Worm (Caenorhabditis elegans) whole organism, late embryonic: ENCODE data around the gene Y57G7A.6.
"Not testable (repeated sequence)": the region's sequence is repeated elsewhere in the genome, so short reads cannot be mapped to it uniquely, and the experiment has no call there.

Source experiments
- C38D4.7 ChIP-seq: fragments of 200-800 bp; sonication (Bioruptor generic); optimal IDR thresholded peaks from 2 replicates; lab custom pipeline; 2018; ENCODE audit warnings: mild to moderate bottlenecking, missing genetic modification characterization, moderate library complexity, missing compliant biosample characterization
- K02D7.2 ChIP-seq: sonication (generic microtip); optimal IDR thresholded peaks from 2 replicates; lab custom pipeline; 2017; ENCODE audit warnings: mild to moderate bottlenecking, missing genetic modification characterization, missing compliant biosample characterization
- K09A11.1 ChIP-seq: sonication (generic microtip); optimal IDR thresholded peaks from 2 replicates; lab custom pipeline; 2017; ENCODE audit warnings: antibody characterized with exemption, mild to moderate bottlenecking, missing genetic modification characterization, missing compliant biosample characterization; ENCODE audit not compliant: insufficient read depth
- ceh-14 ChIP-seq: sonication (generic microtip); optimal IDR thresholded peaks from 2 replicates; lab custom pipeline; 2016; ENCODE audit warnings: missing genotype, missing genetic modification characterization, missing compliant biosample characterization
- ceh-18 ChIP-seq: sonication (generic microtip); optimal IDR thresholded peaks from 2 replicates; lab custom pipeline; 2016; ENCODE audit warnings: missing genetic modification characterization, missing compliant biosample characterization
- ceh-31 ChIP-seq: sonication (generic microtip); optimal IDR thresholded peaks from 2 replicates; lab custom pipeline; 2016; ENCODE audit warnings: missing genetic modification characterization, missing compliant biosample characterization
- ceh-6 ChIP-seq: fragments of 200-800 bp; sonication (Bioruptor generic); optimal IDR thresholded peaks from 2 replicates; lab custom pipeline; 2018; ENCODE audit warnings: mild to moderate bottlenecking, missing genetic modification characterization, missing compliant biosample characterization
- che-1 ChIP-seq: sonication (generic microtip); optimal IDR thresholded peaks from 2 replicates; lab custom pipeline; 2016; ENCODE audit warnings: mild to moderate bottlenecking, missing genetic modification characterization, missing compliant biosample characterization
- dmd-4 ChIP-seq: sonication (generic microtip); optimal IDR thresholded peaks from 2 replicates; lab custom pipeline; 2016; ENCODE audit warnings: borderline replicate concordance, missing genetic modification characterization, missing compliant biosample characterization
- elt-4 ChIP-seq: sonication (generic microtip); optimal IDR thresholded peaks from 2 replicates; lab custom pipeline; 2016; ENCODE audit warnings: missing genetic modification characterization, missing compliant biosample characterization
- eyg-1 ChIP-seq: sonication (generic microtip); optimal IDR thresholded peaks from 2 replicates; lab custom pipeline; 2016; ENCODE audit warnings: missing genotype, missing genetic modification characterization, missing compliant biosample characterization
- fkh-10 ChIP-seq: fragments of 150-350 bp; optimal IDR thresholded peaks from 2 replicates; lab custom pipeline; 2014; ENCODE audit warnings: missing biosample characterization, missing genetic modification reagents, missing genetic modification characterization
- fkh-6 ChIP-seq: sonication (generic microtip); optimal IDR thresholded peaks from 2 replicates; lab custom pipeline; 2016; ENCODE audit warnings: missing genetic modification characterization, missing compliant biosample characterization
- hlh-15 ChIP-seq: sonication (generic microtip); optimal IDR thresholded peaks from 2 replicates; lab custom pipeline; 2016; ENCODE audit warnings: missing genetic modification characterization, missing compliant biosample characterization
- hlh-8 ChIP-seq: sonication (generic microtip); optimal IDR thresholded peaks from 2 replicates; lab custom pipeline; 2016; ENCODE audit warnings: missing genotype, missing genetic modification characterization, missing compliant biosample characterization
- lim-6 ChIP-seq: sonication (generic microtip); optimal IDR thresholded peaks from 2 replicates; lab custom pipeline; 2016; ENCODE audit warnings: missing genetic modification characterization, missing compliant biosample characterization
- madf-2 ChIP-seq: sonication (generic microtip); optimal IDR thresholded peaks from 2 replicates; lab custom pipeline; 2017; ENCODE audit warnings: missing genetic modification characterization, missing compliant biosample characterization
- odd-2 ChIP-seq: sonication (generic microtip); optimal IDR thresholded peaks from 2 replicates; lab custom pipeline; 2017; ENCODE audit warnings: antibody characterized with exemption, mild to moderate bottlenecking, missing genetic modification characterization, missing compliant biosample characterization
- pag-3 ChIP-seq: sonication (generic microtip); optimal IDR thresholded peaks from 2 replicates; lab custom pipeline; 2016; ENCODE audit warnings: missing compliant biosample characterization, missing genetic modification characterization, borderline replicate concordance
- pat-9 ChIP-seq: fragments of 200-800 bp; sonication (Bioruptor generic); optimal IDR thresholded peaks from 2 replicates; lab custom pipeline; 2018; ENCODE audit warnings: mild to moderate bottlenecking, missing genetic modification characterization, moderate library complexity, missing compliant biosample characterization
- pha-4 ChIP-seq: fragments of 150-350 bp; optimal IDR thresholded peaks from 2 replicates; lab custom pipeline; 2018; ENCODE audit warnings: missing biosample characterization, missing genetic modification reagents, missing genetic modification characterization
- pqm-1 ChIP-seq: sonication (generic microtip); optimal IDR thresholded peaks from 2 replicates; lab custom pipeline; 2016; ENCODE audit warnings: missing genetic modification characterization, missing compliant biosample characterization
- pros-1 ChIP-seq: fragments of 150-350 bp; optimal IDR thresholded peaks from 2 replicates; lab custom pipeline; 2014; ENCODE audit warnings: missing biosample characterization, missing genetic modification reagents, missing genetic modification characterization
- sdc-2 ChIP-seq: sonication (generic microtip); optimal IDR thresholded peaks from 2 replicates; lab custom pipeline; 2016; ENCODE audit warnings: missing genotype, missing genetic modification characterization, missing compliant biosample characterization
- tbx-7 ChIP-seq: sonication (generic microtip); optimal IDR thresholded peaks from 2 replicates; lab custom pipeline; 2016; ENCODE audit warnings: missing genotype, missing genetic modification characterization, missing compliant biosample characterization
- unc-3 ChIP-seq, 2 experiments: fragments of 200-800 bp in 1 of 2; sonication (Bioruptor generic) in 1 of 2; sonication (generic microtip) in 1 of 2; conservative IDR thresholded peaks in 1 of 2; optimal IDR thresholded peaks in 1 of 2; 2 replicates each; pipeline versions ENCODE4 v1.3.6 to Lab custom; 2016 to 2022; ENCODE audit warnings: missing compliant biosample characterization in 2 of 2, missing genetic modification characterization in 2 of 2, missing genetic modification reagents in 1 of 2
- unc-55 ChIP-seq: sonication (generic microtip); optimal IDR thresholded peaks from 2 replicates; lab custom pipeline; 2017; ENCODE audit warnings: missing biosample characterization, missing genetic modification reagents, missing genetic modification characterization
- unc-86 ChIP-seq: sonication (generic microtip); optimal IDR thresholded peaks from 2 replicates; lab custom pipeline; 2016; ENCODE audit warnings: missing genetic modification characterization, missing compliant biosample characterization
- zip-5 ChIP-seq: sonication (generic microtip); optimal IDR thresholded peaks from 2 replicates; lab custom pipeline; 2016; ENCODE audit warnings: missing genetic modification characterization, missing compliant biosample characterization

Gene Y57G7A.6

DNA sequence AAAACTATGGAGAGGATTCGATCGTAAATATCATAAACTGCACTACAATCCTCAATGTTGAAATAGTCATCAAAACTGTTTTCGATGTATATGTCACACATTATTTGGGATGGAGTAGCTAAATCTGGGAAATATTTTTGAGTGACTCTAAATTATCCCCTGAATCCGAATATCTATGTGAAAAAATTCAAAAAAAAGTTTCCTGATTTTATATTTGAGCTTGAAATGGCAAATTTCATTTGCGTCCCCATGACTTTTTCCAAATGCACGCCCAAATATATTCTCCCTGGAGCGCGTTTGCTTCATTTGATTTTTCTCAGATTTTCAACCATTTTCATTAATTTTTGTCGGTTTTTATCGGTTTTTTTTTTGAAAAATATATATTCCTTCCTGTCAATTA is 7.7 kb upstream of the Y57G7A.6 start, which contains the start of gene srz-64:
srz-64 (minus strand) TSS at position 101 of the 400 bp plus-strand sequence.
- TF ChIP-seq pqm-1 (tag; lab: Kevin White, UChicago) = no peak
- no peak for TF ChIP-seq pros-1
- TF ChIP-seq, all 69 proteins: peak for 0

ce11 chrII:1284985-1285384 is 429 bp downstream of the Y57G7A.6 start:
- no peak for TF ChIP-seq pat-9 (tag; lab: Kevin White, UChicago)
- TF ChIP-seq fkh-10 (GFP tag; lab: Kevin White, UChicago) = no peak
- TF ChIP-seq hlh-15 (tag; lab: Kevin White, UChicago) = no peak
- no peak for TF ChIP-seq ceh-31
- TF ChIP-seq, all 69 proteins: peak for 0

DNA sequence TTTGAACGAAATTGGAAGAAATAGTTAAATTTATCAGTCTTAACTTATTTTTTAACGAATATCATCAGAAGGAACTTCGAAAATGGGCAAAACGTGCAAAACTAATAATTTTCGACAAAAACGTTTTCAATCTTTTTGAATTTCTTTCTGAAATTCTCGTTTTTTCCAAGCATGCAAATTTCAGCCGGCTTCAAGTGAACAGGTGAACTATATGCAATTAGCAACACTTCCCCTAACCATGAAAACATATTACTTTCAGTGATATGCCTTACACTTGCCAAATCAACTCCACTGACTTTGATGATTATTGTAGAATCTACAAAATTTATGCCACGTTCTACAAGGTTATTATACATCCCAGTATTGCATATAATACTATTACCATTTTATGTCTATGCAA is 7.1 kb downstream of the Y57G7A.6 start, which contains the start of gene srz-63:
srz-63 (plus strand) TSS at position 301 of the 400 bp plus-strand sequence.
- not testable (repeated sequence) for TF ChIP-seq K09A11.1; ceh-18 (tag; lab: Kevin White, UChicago); ceh-6 (GFP tag; lab: Kevin White, UChicago)

ce11 chrII:1276778-1277177 is 8.6 kb downstream of the Y57G7A.6 start, which contains the start of gene Y57G7A.11:
Y57G7A.11 (minus strand) TSS chrII:1276878.
- TF ChIP-seq unc-55 = no peak
- no peak for TF ChIP-seq K09A11.1
- no peak for TF ChIP-seq odd-2
- no peak for TF ChIP-seq pqm-1 (tag; lab: Kevin White, UChicago)
- no peak for TF ChIP-seq K02D7.2
- no peak for TF ChIP-seq unc-86 (tag; lab: Kevin White, UChicago)
- TF ChIP-seq ceh-14 (tag; lab: Kevin White, UChicago) = no peak
- no peak for TF ChIP-seq elt-4 (tag; lab: Kevin White, UChicago)
- TF ChIP-seq pros-1 = no peak
- TF ChIP-seq unc-3 (GFP tag; conservative IDR thresholded peaks at IDR 0.05; lab: Robert Waterston, UW) = no peak
- TF ChIP-seq unc-3 (tag; optimal IDR thresholded peaks at IDR 0.05; lab: Kevin White, UChicago) = no peak
- TF ChIP-seq hlh-8 (tag; lab: Kevin White, UChicago) = no peak

- no peak for TF ChIP-seq pqm-1 (tag; lab: Kevin White, UChicago)
- TF ChIP-seq fkh-6 (tag; lab: Kevin White, UChicago) = no peak
- no peak for TF ChIP-seq pha-4 (tag; lab: Kevin White, UChicago)
- no peak for TF ChIP-seq che-1 (tag; lab: Kevin White, UChicago)
Measured at ce11 chrII:1275439-1275838, 10.0 kb downstream of the Y57G7A.6 start, which contains the start of gene Y57G7A.5. Y57G7A.5 (minus strand) TSS chrII:1275539.

ce11 chrII:1271814-1272213 is 13.6 kb downstream of the Y57G7A.6 start, which contains the start of gene srw-66:
srw-66 (minus strand) TSS chrII:1271914.
- TF ChIP-seq pat-9 (tag; lab: Kevin White, UChicago) (no peak), C38D4.7 (GFP tag; lab: Kevin White, UChicago) (no peak), zip-5 (tag; lab: Kevin White, UChicago) (no peak), tbx-7 (tag; lab: Kevin White, UChicago) (no peak), pag-3 (tag; lab: Kevin White, UChicago) (no peak), K09A11.1 (no peak), lim-6 (tag; lab: Kevin White, UChicago) (no peak), dmd-4 (tag; lab: Kevin White, UChicago) (no peak), eyg-1 (tag; lab: Kevin White, UChicago) (no peak), unc-55 (no peak), fkh-6 (tag; lab: Kevin White, UChicago) (no peak), pha-4 (tag; lab: Kevin White, UChicago) (no peak), odd-2 (no peak), sdc-2 (tag; lab: Kevin White, UChicago) (no peak), madf-2 (tag; lab: Kevin White, UChicago) (no peak)
